Worm (Caenorhabditis elegans) whole organism, young adult: Measurements from ENCODE around the gene algn-12.

Source experiments
- T07F8.4 ChIP-seq: sonication (generic microtip); optimal IDR thresholded peaks from 2 replicates; lab custom pipeline; 2016; ENCODE audit warnings: mild to moderate bottlenecking, missing genetic modification characterization, moderate library complexity, missing compliant biosample characterization
- dpff-1 ChIP-seq: sonication (generic microtip); optimal IDR thresholded peaks from 2 replicates; lab custom pipeline; 2017; ENCODE audit warnings: mild to moderate bottlenecking, missing genetic modification characterization, missing compliant biosample characterization
- fkh-3 ChIP-seq: sonication (generic microtip); optimal IDR thresholded peaks from 2 replicates; lab custom pipeline; 2016; ENCODE audit warnings: mild to moderate bottlenecking, missing genetic modification characterization, missing compliant biosample characterization
- him-1 ChIP-seq: sonication (generic microtip); optimal IDR thresholded peaks from 2 replicates; lab custom pipeline; 2016; ENCODE audit warnings: missing genotype, missing genetic modification reagents, missing genetic modification characterization, missing compliant biosample characterization
- hrde-1 ChIP-seq: sonication (generic microtip); optimal IDR thresholded peaks from 2 replicates; lab custom pipeline; 2016; ENCODE audit warnings: missing genetic modification characterization, mild to moderate bottlenecking, missing compliant biosample characterization, moderate library complexity, missing genotype, missing genetic modification reagents, borderline replicate concordance
- lir-1 ChIP-seq: fragments of 200-800 bp; sonication (Bioruptor generic); conservative IDR thresholded peaks from 2 replicates; pipeline ENCODE4 v1.3.6; 2022; ENCODE audit warnings: missing genetic modification reagents, missing genetic modification characterization, missing compliant biosample characterization
- mcd-1 ChIP-seq: fragments of 200-800 bp; sonication (Bioruptor generic); IDR thresholded peaks from 2 replicates; pipeline ENCODE4 v1.3.6; 2022; ENCODE audit warnings: missing genetic modification reagents, missing genetic modification characterization, missing compliant biosample characterization
- snpc-4 ChIP-seq, 5 experiments: fragments of 150-350 bp in 1 of 5; sonication (generic microtip) in 4 of 5; optimal IDR thresholded peaks; 2 replicates each; lab custom pipeline; 2014 to 2018; ENCODE audit warnings: missing genetic modification characterization in 5 of 5, missing biosample characterization in 3 of 5, antibody characterized with exemption in 2 of 5, mild to moderate bottlenecking in 2 of 5, missing compliant biosample characterization in 2 of 5, missing genotype in 2 of 5, moderate library complexity in 2 of 5, missing genetic modification reagents in 1 of 5
- sptf-2 ChIP-seq: fragments of 200-800 bp; sonication (Bioruptor generic); optimal IDR thresholded peaks from 2 replicates; lab custom pipeline; 2018; ENCODE audit warnings: mild to moderate bottlenecking, missing genetic modification characterization, missing compliant biosample characterization
- unc-62 ChIP-seq: fragments of 150-350 bp; optimal IDR thresholded peaks from 2 replicates; lab custom pipeline; 2014; ENCODE audit warnings: missing biosample characterization, missing genetic modification reagents, missing genetic modification characterization
- ztf-25 ChIP-seq: fragments of 200-800 bp; sonication (Bioruptor generic); IDR thresholded peaks from 2 replicates; pipeline ENCODE4 v1.3.6; 2022; ENCODE audit warnings: missing genetic modification reagents, missing genetic modification characterization, missing compliant biosample characterization

DNA sequence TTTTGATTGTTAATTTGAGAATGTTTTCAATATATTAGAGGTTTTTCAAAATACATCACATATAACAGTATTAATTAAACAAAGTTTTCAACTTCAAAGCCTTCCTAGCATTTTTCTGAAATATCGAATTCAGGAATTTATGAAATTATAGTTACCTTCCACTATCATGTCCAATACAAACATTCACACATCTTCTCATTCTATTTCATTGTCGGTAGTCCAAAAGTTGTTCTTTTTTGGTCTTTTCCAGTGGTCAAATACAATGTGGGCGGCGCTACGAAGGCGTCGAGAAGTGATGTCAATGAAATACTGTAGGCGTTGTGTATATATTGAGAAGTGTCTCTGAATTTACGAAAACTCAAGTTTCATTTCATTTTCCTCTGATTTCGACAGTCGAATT is 40.8 kb downstream of the algn-12 start, which contains the start of gene catp-3:
- no peak for TF ChIP-seq fkh-3 (tag; lab: Kevin White, UChicago)
- no peak for TF ChIP-seq T07F8.4 (tag; lab: Kevin White, UChicago)
- TF ChIP-seq him-1 (tag; lab: Kevin White, UChicago) = no peak
- TF ChIP-seq mcd-1 (GFP tag; lab: Robert Waterston, UW) = no peak
- TF ChIP-seq ztf-25 = no peak
- TF ChIP-seq hrde-1 (tag; lab: Kevin White, UChicago) = no peak
- no peak for TF ChIP-seq sptf-2 (GFP tag; lab: Kevin White, UChicago)
- no peak for TF ChIP-seq unc-62
- TF ChIP-seq snpc-4 (GFP tag; optimal IDR thresholded peaks at IDR 0.05; lab: Kevin White, UChicago) = no peak
- no peak for TF ChIP-seq snpc-4 (tag; optimal IDR thresholded peaks at IDR 0.05; lab: Kevin White, UChicago)
- TF ChIP-seq lir-1 (GFP tag; lab: Robert Waterston, UW) = no peak
- TF ChIP-seq dpff-1 (tag; lab: Kevin White, UChicago) = no peak
